Worm (Caenorhabditis elegans) whole organism, late embryonic: ENCODE data around the gene F59B2.3.

ENCODE experiments used
- ceh-19 ChIP-seq: fragments of 200-800 bp; sonication (Bioruptor generic); optimal IDR thresholded peaks from 2 replicates; lab custom pipeline; 2018; ENCODE audit warnings: mild to moderate bottlenecking, missing genetic modification characterization, missing compliant biosample characterization
- ceh-24 ChIP-seq: sonication (generic microtip); optimal IDR thresholded peaks from 2 replicates; lab custom pipeline; 2016; ENCODE audit warnings: mild to moderate bottlenecking, missing genetic modification characterization, missing compliant biosample characterization
- ceh-34 ChIP-seq: sonication (generic microtip); optimal IDR thresholded peaks from 2 replicates; lab custom pipeline; 2016; ENCODE audit warnings: mild to moderate bottlenecking, missing genetic modification characterization, missing compliant biosample characterization
- dmd-4 ChIP-seq: sonication (generic microtip); optimal IDR thresholded peaks from 2 replicates; lab custom pipeline; 2016; ENCODE audit warnings: borderline replicate concordance, missing genetic modification characterization, missing compliant biosample characterization
- elt-2 ChIP-seq: sonication (generic microtip); optimal IDR thresholded peaks from 2 replicates; lab custom pipeline; 2016; ENCODE audit warnings: missing genetic modification reagents, missing genetic modification characterization, missing compliant biosample characterization
- ets-4 ChIP-seq: sonication (generic microtip); optimal IDR thresholded peaks from 2 replicates; lab custom pipeline; 2016; ENCODE audit warnings: missing genetic modification characterization, missing compliant biosample characterization
- fkh-10 ChIP-seq: fragments of 150-350 bp; optimal IDR thresholded peaks from 2 replicates; lab custom pipeline; 2014; ENCODE audit warnings: missing biosample characterization, missing genetic modification reagents, missing genetic modification characterization
- fkh-6 ChIP-seq: sonication (generic microtip); optimal IDR thresholded peaks from 2 replicates; lab custom pipeline; 2016; ENCODE audit warnings: missing genetic modification characterization, missing compliant biosample characterization
- pat-9 ChIP-seq: fragments of 200-800 bp; sonication (Bioruptor generic); optimal IDR thresholded peaks from 2 replicates; lab custom pipeline; 2018; ENCODE audit warnings: mild to moderate bottlenecking, missing genetic modification characterization, moderate library complexity, missing compliant biosample characterization

ce11 chrIII:9035037-9035436 is 35.5 kb upstream of the F59B2.3 start:
- no peak for TF ChIP-seq fkh-6 (tag; lab: Kevin White, UChicago)
- TF ChIP-seq ceh-24 = no peak
- no peak for TF ChIP-seq ceh-34 (tag; lab: Kevin White, UChicago)
- TF ChIP-seq dmd-4 = no peak
- TF ChIP-seq pat-9 (tag; lab: Kevin White, UChicago) = no peak
- TF ChIP-seq ets-4 (tag; lab: Kevin White, UChicago) = no peak
- no peak for TF ChIP-seq ceh-19 (GFP tag; lab: Kevin White, UChicago)
- TF ChIP-seq fkh-10 (GFP tag; lab: Kevin White, UChicago) = no peak
- TF ChIP-seq elt-2 (tag; lab: Kevin White, UChicago) = no peak
